Worm (Caenorhabditis elegans) whole organism, L4 larva: ENCODE measurements around the gene ekl-5.
A peak's percentile ranks its signal among the peaks of the same experiment; 100 is the strongest.

ENCODE experiments used
- F10B5.3 ChIP-seq: sonication (generic microtip); optimal IDR thresholded peaks from 2 replicates; lab custom pipeline; 2016; ENCODE audit warnings: mild to moderate bottlenecking, missing genetic modification characterization, missing compliant biosample characterization
- F26F4.8 ChIP-seq: fragments of 200-800 bp; sonication (Bioruptor generic); conservative IDR thresholded peaks from 2 replicates; pipeline ENCODE4 v1.3.6; 2022; ENCODE audit warnings: missing genetic modification characterization, missing compliant biosample characterization
- F49E8.2 ChIP-seq: sonication (generic microtip); optimal IDR thresholded peaks from 2 replicates; lab custom pipeline; 2016; ENCODE audit warnings: missing compliant biosample characterization, mild to moderate bottlenecking, missing genetic modification characterization, borderline replicate concordance
- R02D3.7 ChIP-seq: fragments of 150-350 bp; sonication (generic microtip); optimal IDR thresholded peaks from 3 replicates; lab custom pipeline; 2014; ENCODE audit warnings: missing biosample characterization, missing genetic modification characterization
- T26A8.4 ChIP-seq: fragments of 200-800 bp; sonication (Bioruptor generic); IDR thresholded peaks from 2 replicates; pipeline ENCODE4 v1.3.6; 2022; ENCODE audit warnings: missing genetic modification characterization, missing compliant biosample characterization
- Y5F2A.4 ChIP-seq: fragments of 200-800 bp; sonication (Bioruptor generic); optimal IDR thresholded peaks from 2 replicates; lab custom pipeline; 2018; ENCODE audit warnings: mild to moderate bottlenecking, missing genetic modification characterization, missing compliant biosample characterization
- ZK337.2 ChIP-seq: fragments of 200-800 bp; sonication (Bioruptor generic); IDR thresholded peaks from 2 replicates; pipeline ENCODE4 v1.3.6; 2022; ENCODE audit warnings: missing genetic modification reagents, missing genetic modification characterization, missing compliant biosample characterization
- aha-1 ChIP-seq: fragments of 150-350 bp; peaks from one replicate; lab custom pipeline; 2014; ENCODE audit warnings: missing biosample characterization, missing genetic modification characterization
- ceh-20 ChIP-seq: fragments of 200-800 bp; sonication (Bioruptor generic); IDR thresholded peaks from 2 replicates; pipeline ENCODE4 v1.3.6; 2022; ENCODE audit warnings: missing genetic modification reagents, missing genetic modification characterization, missing compliant biosample characterization
- ceh-32 ChIP-seq: sonication (generic microtip); optimal IDR thresholded peaks from 2 replicates; lab custom pipeline; 2016; ENCODE audit warnings: mild to moderate bottlenecking, missing genetic modification characterization, missing compliant biosample characterization; ENCODE audit not compliant: poor library complexity
- dmd-6 ChIP-seq: fragments of 200-800 bp; sonication (Bioruptor generic); IDR thresholded peaks from 2 replicates; pipeline ENCODE4 v1.3.6; 2022; ENCODE audit warnings: missing genetic modification reagents, missing genetic modification characterization, missing compliant biosample characterization
- dmd-9 ChIP-seq: fragments of 200-800 bp; sonication (Bioruptor generic); IDR thresholded peaks from 2 replicates; pipeline ENCODE4 v1.3.6; 2022; ENCODE audit warnings: missing genetic modification reagents, missing genetic modification characterization, missing compliant biosample characterization
- duxl-1 ChIP-seq: sonication (generic microtip); optimal IDR thresholded peaks from 2 replicates; lab custom pipeline; 2016; ENCODE audit warnings: mild to moderate bottlenecking, missing genetic modification characterization, moderate library complexity, missing compliant biosample characterization; ENCODE audit not compliant: poor library complexity
- dve-1 ChIP-seq: sonication (generic microtip); optimal IDR thresholded peaks from 2 replicates; lab custom pipeline; 2017; ENCODE audit warnings: antibody characterized with exemption, mild to moderate bottlenecking, missing genetic modification characterization, missing compliant biosample characterization; ENCODE audit not compliant: insufficient read depth
- hlh-11 ChIP-seq: fragments of 200-800 bp; sonication (Bioruptor generic); optimal IDR thresholded peaks from 2 replicates; lab custom pipeline; 2018; ENCODE audit warnings: mild to moderate bottlenecking, missing genetic modification characterization, missing compliant biosample characterization
- hlh-30 ChIP-seq: sonication (generic microtip); optimal IDR thresholded peaks from 2 replicates; lab custom pipeline; 2017; ENCODE audit warnings: antibody characterized with exemption, mild to moderate bottlenecking, missing genetic modification characterization, missing compliant biosample characterization; ENCODE audit not compliant: insufficient read depth
- hmg-1.1 ChIP-seq: fragments of 200-800 bp; sonication (Bioruptor generic); IDR thresholded peaks from 2 replicates; pipeline ENCODE4 v1.3.6; 2022; ENCODE audit warnings: missing genetic modification reagents, missing genetic modification characterization, missing compliant biosample characterization
- jun-1 ChIP-seq: fragments of 150-350 bp; optimal IDR thresholded peaks from 2 replicates; lab custom pipeline; 2014; ENCODE audit warnings: missing biosample characterization, missing genetic modification reagents, missing genetic modification characterization
- lim-7 ChIP-seq: fragments of 200-800 bp; sonication (Bioruptor generic); IDR thresholded peaks from 2 replicates; pipeline ENCODE4 v1.3.6; 2022; ENCODE audit warnings: missing genetic modification characterization, missing compliant biosample characterization
- lin-13 ChIP-seq: fragments of 150-350 bp; optimal IDR thresholded peaks from 2 replicates; lab custom pipeline; 2014; ENCODE audit warnings: missing biosample characterization, missing genetic modification reagents, missing genetic modification characterization
- lin-38 ChIP-seq: fragments of 200-800 bp; sonication (Bioruptor generic); IDR thresholded peaks from 2 replicates; pipeline ENCODE4 v1.3.6; 2022; ENCODE audit warnings: missing genetic modification reagents, missing genetic modification characterization, missing compliant biosample characterization
- lsy-2 ChIP-seq, 2 experiments: fragments of 150-350 bp in 1 of 2; sonication (generic microtip) in 1 of 2; optimal IDR thresholded peaks; 2 replicates each; lab custom pipeline; 2014 to 2017; ENCODE audit warnings: missing biosample characterization in 2 of 2, missing genetic modification characterization in 2 of 2
- madf-5 ChIP-seq, 2 experiments: fragments of 200-800 bp; sonication (Bioruptor generic); IDR thresholded peaks; 2 replicates each; pipeline ENCODE4 v1.3.6; 2022; ENCODE audit warnings: missing compliant biosample characterization in 2 of 2, missing genetic modification characterization in 2 of 2
- mdl-1 ChIP-seq, 2 experiments: fragments of 150-350 bp in 1 of 2; sonication (generic microtip) in 1 of 2; optimal IDR thresholded peaks; 2 replicates each; lab custom pipeline; 2014 to 2017; ENCODE audit warnings: missing biosample characterization in 2 of 2, missing genetic modification characterization in 2 of 2
- mep-1 ChIP-seq: fragments of 150-350 bp; sonication (generic microtip); optimal IDR thresholded peaks from 3 replicates; lab custom pipeline; 2014; ENCODE audit warnings: missing biosample characterization, missing genetic modification characterization
- mxl-3 ChIP-seq: fragments of 200-800 bp; sonication (Bioruptor generic); optimal IDR thresholded peaks from 2 replicates; lab custom pipeline; 2018; ENCODE audit warnings: mild to moderate bottlenecking, missing genetic modification characterization, missing compliant biosample characterization
- nhr-102 ChIP-seq: sonication (generic microtip); optimal IDR thresholded peaks from 2 replicates; lab custom pipeline; 2016; ENCODE audit warnings: mild to moderate bottlenecking, missing genetic modification characterization, moderate library complexity, missing compliant biosample characterization
- nhr-111 ChIP-seq: fragments of 200-800 bp; sonication (Bioruptor generic); optimal IDR thresholded peaks from 2 replicates; lab custom pipeline; 2018; ENCODE audit warnings: mild to moderate bottlenecking, missing genetic modification characterization, missing compliant biosample characterization
- nhr-237 ChIP-seq: sonication (generic microtip); optimal IDR thresholded peaks from 2 replicates; lab custom pipeline; 2017; ENCODE audit warnings: missing biosample characterization, missing genetic modification characterization
- nhr-25 ChIP-seq: sonication (generic microtip); optimal IDR thresholded peaks from 2 replicates; lab custom pipeline; 2017; ENCODE audit warnings: missing genetic modification characterization, mild to moderate bottlenecking, missing compliant biosample characterization, antibody characterized with exemption, moderate library complexity, borderline replicate concordance; ENCODE audit not compliant: insufficient read depth
- nhr-42 ChIP-seq: fragments of 200-800 bp; sonication (Bioruptor generic); IDR thresholded peaks from 2 replicates; pipeline ENCODE4 v1.3.6; 2022; ENCODE audit warnings: missing genetic modification characterization, missing compliant biosample characterization
- nhr-48 ChIP-seq: sonication (generic microtip); optimal IDR thresholded peaks from 2 replicates; lab custom pipeline; 2016; ENCODE audit warnings: mild to moderate bottlenecking, missing genetic modification characterization, missing compliant biosample characterization
- nhr-76 ChIP-seq: fragments of 150-350 bp; optimal IDR thresholded peaks from 2 replicates; lab custom pipeline; 2014; ENCODE audit warnings: missing biosample characterization, missing genetic modification characterization
- nhr-77 ChIP-seq: fragments of 150-350 bp; optimal IDR thresholded peaks from 2 replicates; lab custom pipeline; 2014; ENCODE audit warnings: missing biosample characterization, missing genetic modification characterization
- pha-4 ChIP-seq, 2 experiments: fragments of 150-350 bp in 1 of 2; fragments of 200-800 bp in 1 of 2; sonication (Bioruptor generic) in 1 of 2; IDR thresholded peaks in 1 of 2; optimal IDR thresholded peaks in 1 of 2; 2 replicates each; pipeline versions ENCODE4 v1.3.6 to Lab custom; 2014 to 2022; ENCODE audit warnings: missing genetic modification characterization in 2 of 2, missing genetic modification reagents in 2 of 2, missing biosample characterization in 1 of 2, missing compliant biosample characterization in 1 of 2
- php-3 ChIP-seq: fragments of 200-800 bp; sonication (Bioruptor generic); IDR thresholded peaks from 2 replicates; pipeline ENCODE4 v1.3.6; 2022; ENCODE audit warnings: missing genetic modification reagents, missing genetic modification characterization, missing compliant biosample characterization
- pqm-1 ChIP-seq: sonication (generic microtip); optimal IDR thresholded peaks from 2 replicates; lab custom pipeline; 2017; ENCODE audit warnings: missing biosample characterization, missing genetic modification characterization
- rbr-2 ChIP-seq: sonication (generic microtip); optimal IDR thresholded peaks from 2 replicates; lab custom pipeline; 2016; ENCODE audit warnings: missing genotype, missing genetic modification characterization, missing compliant biosample characterization
- set-16 ChIP-seq: fragments of 200-800 bp; sonication (Bioruptor generic); IDR thresholded peaks from 2 replicates; pipeline ENCODE4 v1.3.6; 2022; ENCODE audit warnings: missing genetic modification reagents, missing genetic modification characterization, missing compliant biosample characterization
- skn-1 ChIP-seq: fragments of 150-350 bp; optimal IDR thresholded peaks from 2 replicates; lab custom pipeline; 2014; ENCODE audit warnings: missing biosample characterization, missing genetic modification characterization
- snpc-1.2 ChIP-seq: fragments of 200-800 bp; sonication (Bioruptor generic); IDR thresholded peaks from 2 replicates; pipeline ENCODE4 v1.3.6; 2022; ENCODE audit warnings: missing genetic modification reagents, missing genetic modification characterization, missing compliant biosample characterization
- spr-1 ChIP-seq: sonication (generic microtip); optimal IDR thresholded peaks from 2 replicates; lab custom pipeline; 2016; ENCODE audit warnings: mild to moderate bottlenecking, missing genetic modification characterization, missing compliant biosample characterization
- unc-62 ChIP-seq, 3 experiments: fragments of 150-350 bp in 1 of 3; sonication (generic microtip); optimal IDR thresholded peaks in 2 of 3; peaks in 1 of 3; 1 replicate in 1 of 3; 2 replicates in 2 of 3; lab custom pipeline; 2014 to 2017; ENCODE audit warnings: missing biosample characterization in 3 of 3, missing genetic modification characterization in 3 of 3, missing genetic modification reagents in 3 of 3, missing genotype in 1 of 3
- zip-11 ChIP-seq: fragments of 200-800 bp; sonication (Bioruptor generic); IDR thresholded peaks from 2 replicates; pipeline ENCODE4 v1.3.6; 2022; ENCODE audit warnings: missing genetic modification characterization, missing compliant biosample characterization
- zip-2 ChIP-seq: fragments of 150-350 bp; optimal IDR thresholded peaks from 2 replicates; lab custom pipeline; 2014; ENCODE audit warnings: missing biosample characterization, missing genetic modification characterization
- ztf-11 ChIP-seq: fragments of 150-350 bp; optimal IDR thresholded peaks from 2 replicates; lab custom pipeline; 2014; ENCODE audit warnings: missing biosample characterization, missing genetic modification characterization

Gene ekl-5

ce11 chrX:13952347-13952746 lies 35.4 kb upstream of the ekl-5 start:
- TF ChIP-seq madf-5 (GFP tag; IDR thresholded peaks at IDR 0.05; lab: Robert Waterston, UW) = 0 out of 4 replicates have a peak, but pooled peaks of 1 of the 2 experiments have one; percentile 24
- TF ChIP-seq nhr-77 = no peak
- peak; percentile 14; the same call in 1 of the 2 replicates for TF ChIP-seq snpc-1.2 (GFP tag; lab: Robert Waterston, UW)
- peak; percentile 56; the same call in 1 of the 2 replicates for TF ChIP-seq set-16 (GFP tag; lab: Robert Waterston, UW)

- TF ChIP-seq nhr-42 (no peak), dmd-9 (GFP tag; lab: Robert Waterston, UW) (no peak), lim-7 (GFP tag; lab: Robert Waterston, UW) (no peak), mep-1 (tag; lab: Kevin White, UChicago) (peak; percentile 72), nhr-76 (tag; lab: Kevin White, UChicago) (no peak), hmg-1.1 (GFP tag; lab: Robert Waterston, UW) (peak; percentile 57), duxl-1 (tag; lab: Kevin White, UChicago) (no peak), dmd-6 (GFP tag; lab: Robert Waterston, UW) (peak; percentile 60), nhr-111 (GFP tag; lab: Kevin White, UChicago) (no peak), skn-1 (tag; lab: Kevin White, UChicago) (no peak), jun-1 (tag; lab: Kevin White, UChicago) (peak; percentile 55), lin-38 (GFP tag; lab: Robert Waterston, UW) (0 out of 2 replicates have a peak, but pooled peaks have one; percentile 21), nhr-48 (no peak), ZK337.2 (GFP tag; lab: Robert Waterston, UW) (no peak), set-16 (GFP tag; lab: Robert Waterston, UW) (peak; percentile 38), php-3 (GFP tag; lab: Robert Waterston, UW) (peak; percentile 49; the same call in 1 of the 2 replicates), rbr-2 (tag; lab: Kevin White, UChicago) (peak; percentile 33), T26A8.4 (no peak), nhr-77 (no peak), ztf-11 (tag; lab: Kevin White, UChicago) (no peak), pqm-1 (tag; lab: Kevin White, UChicago) (no peak), Y5F2A.4 (no peak), lsy-2 (tag; optimal IDR thresholded peaks at IDR 0.05; lab: Kevin White, UChicago) (peak in 1 of 2 experiments; percentile 21), zip-11 (no peak), hlh-30 (tag; lab: Kevin White, UChicago) (peak; percentile 50), mdl-1 (tag; optimal IDR thresholded peaks at IDR 0.05; lab: Kevin White, UChicago) (peak in 1 of 2 experiments; percentile 36), F49E8.2 (tag; lab: Kevin White, UChicago) (no peak), F26F4.8 (GFP tag; lab: Robert Waterston, UW) (no peak), zip-2 (no peak), nhr-102 (peak; percentile 41), mxl-3 (GFP tag; lab: Kevin White, UChicago) (peak; percentile 61), ceh-20 (no peak), lin-13 (GFP tag; lab: Kevin White, UChicago) (no peak), nhr-237 (tag; lab: Kevin White, UChicago) (no peak), R02D3.7 (tag; lab: Kevin White, UChicago) (no peak), ceh-32 (no peak), spr-1 (tag; lab: Kevin White, UChicago) (peak; percentile 23), hlh-11 (tag; lab: Kevin White, UChicago) (peak; percentile 81), aha-1 (peak; percentile 94), dve-1 (tag; lab: Kevin White, UChicago) (peak; percentile 64), pha-4 (GFP tag; IDR thresholded peaks at IDR 0.05; lab: Robert Waterston, UW) (no peak; the same call in 1 of the 2 replicates), pha-4 (tag; optimal IDR thresholded peaks at IDR 0.05; lab: Kevin White, UChicago) (no peak), nhr-25 (peak; percentile 50), unc-62 (GFP tag; optimal IDR thresholded peaks at IDR 0.05 in 1 of 2; lab: Kevin White, UChicago) (peak in 1 of 2 experiments; percentile 72), unc-62 (tag; optimal IDR thresholded peaks at IDR 0.05; lab: Kevin White, UChicago) (no peak), F10B5.3 (tag; lab: Kevin White, UChicago) (no peak)
Observed at ce11 chrX:13950620-13951152, 33.7 kb upstream of the ekl-5 start.
